Fruit fly (Drosophila melanogaster) Kc167 (cell line): Measurements from ENCODE around the gene ZAP3.

Experiments
- Sin3A ChIP-seq: fragments of >200 bp; optimal IDR thresholded peaks from 2 replicates; lab custom pipeline; 2018; ENCODE audit warnings: missing external identifiers
- h ChIP-seq: fragments of >200 bp; optimal IDR thresholded peaks from 3 replicates; lab custom pipeline; 2018; ENCODE audit warnings: missing external identifiers
- insv ChIP-seq: fragments of >200 bp; optimal IDR thresholded peaks from 3 replicates; lab custom pipeline; 2018; ENCODE audit warnings: missing external identifiers

DNA sequence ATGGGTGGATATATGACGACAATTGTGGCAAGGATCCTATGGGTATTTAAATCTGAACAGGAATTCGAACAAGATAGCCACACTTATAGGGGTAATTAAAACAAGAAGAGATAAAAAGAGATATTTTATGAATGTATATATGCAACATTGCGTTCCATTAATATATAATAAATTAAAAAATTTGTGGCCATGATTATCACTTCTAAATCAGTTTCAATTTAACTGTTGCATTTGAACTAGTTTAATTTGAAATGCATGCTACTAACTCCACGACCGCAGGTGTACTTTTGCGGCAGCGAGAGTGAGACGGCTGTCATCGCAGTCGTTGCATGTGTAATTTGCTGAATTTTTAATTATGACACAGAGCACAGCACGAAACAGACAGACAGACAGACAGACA lies 44.9 kb upstream of the ZAP3 start:
- TF ChIP-seq insv (lab: Kevin White, UChicago) (no peak), Sin3A (lab: Kevin White, UChicago) (no peak), h (lab: Kevin White, UChicago) (no peak)
